Fruit fly (Drosophila melanogaster) whole organism, embryonic: ENCODE measurements around the gene pall.

ENCODE experiments used
- Antp ChIP-seq: fragments of 200-800 bp; sonication (Bioruptor generic); optimal IDR thresholded peaks from 3 replicates; lab custom pipeline; 2016; ENCODE audit warnings: missing biosample characterization, missing genetic modification characterization
- Atf-2 ChIP-seq: fragments of 200-800 bp; sonication (Bioruptor generic); optimal IDR thresholded peaks from 2 replicates; lab custom pipeline; 2016; ENCODE audit warnings: missing biosample characterization, missing genetic modification characterization
- Atf3 ChIP-seq: fragments of 200-800 bp; sonication (Bioruptor generic); optimal IDR thresholded peaks from 3 replicates; lab custom pipeline; 2016; ENCODE audit warnings: missing biosample characterization, missing genetic modification characterization
- CG11723 ChIP-seq: fragments of 200-800 bp; sonication (Bioruptor generic); optimal IDR thresholded peaks from 2 replicates; lab custom pipeline; 2017; ENCODE audit warnings: missing biosample characterization, mild to moderate bottlenecking, missing genetic modification characterization
- CG12071 ChIP-seq: fragments of 200-800 bp; sonication (Bioruptor generic); optimal IDR thresholded peaks from 3 replicates; lab custom pipeline; 2018; ENCODE audit warnings: missing biosample characterization, mild to moderate bottlenecking, missing genetic modification characterization
- CG14050 ChIP-seq: fragments of 200-800 bp; sonication (Bioruptor generic); IDR thresholded peaks from 3 replicates; pipeline ENCODE4 v1.3.6; 2022; ENCODE audit warnings: missing biosample characterization, missing genetic modification characterization
- CG1603 ChIP-seq: fragments of 200-800 bp; sonication (Bioruptor generic); optimal IDR thresholded peaks from 2 replicates; lab custom pipeline; 2019; ENCODE audit warnings: missing biosample characterization, mild to moderate bottlenecking, missing genetic modification characterization, moderate library complexity
- CG1647 ChIP-seq: fragments of 200-800 bp; sonication (Bioruptor generic); optimal IDR thresholded peaks from 3 replicates; lab custom pipeline; 2016; ENCODE audit warnings: missing biosample characterization, missing genetic modification characterization
- CG17186 ChIP-seq: fragments of 200-800 bp; sonication (Bioruptor generic); optimal IDR thresholded peaks from 3 replicates; lab custom pipeline; 2017; ENCODE audit warnings: missing biosample characterization, missing genetic modification reagents, missing genetic modification characterization
- CG18619 ChIP-seq: fragments of 200-800 bp; sonication (Bioruptor generic); optimal IDR thresholded peaks from 3 replicates; lab custom pipeline; 2017; ENCODE audit warnings: missing biosample characterization, mild to moderate bottlenecking, missing genetic modification characterization
- CG2120 ChIP-seq: fragments of 200-800 bp; sonication (Bioruptor generic); optimal IDR thresholded peaks from 3 replicates; lab custom pipeline; 2016; ENCODE audit warnings: missing biosample characterization, missing genetic modification characterization
- CG32772 ChIP-seq: fragments of 200-800 bp; sonication (Bioruptor generic); IDR thresholded peaks from 2 replicates; pipeline ENCODE4 v1.3.6; 2022; ENCODE audit warnings: missing biosample characterization, missing genetic modification characterization
- CG5953 ChIP-seq: fragments of 200-800 bp; sonication (Bioruptor generic); IDR thresholded peaks from 2 replicates; pipeline ENCODE4 v1.3.6; 2022; ENCODE audit warnings: missing biosample characterization, missing genetic modification characterization
- CG6854 ChIP-seq: fragments of 200-800 bp; sonication (Bioruptor generic); optimal IDR thresholded peaks from 3 replicates; lab custom pipeline; 2017; ENCODE audit warnings: missing biosample characterization, mild to moderate bottlenecking, missing genetic modification characterization
- CG7987 ChIP-seq: fragments of 200-800 bp; sonication (Bioruptor generic); optimal IDR thresholded peaks from 2 replicates; lab custom pipeline; 2018; ENCODE audit warnings: missing biosample characterization, mild to moderate bottlenecking, missing genetic modification characterization, moderate library complexity
- CG9609 ChIP-seq: fragments of 200-800 bp; sonication (Bioruptor generic); optimal IDR thresholded peaks from 3 replicates; lab custom pipeline; 2016; ENCODE audit warnings: missing biosample characterization, missing genetic modification characterization
- CG9797 ChIP-seq: fragments of 200-800 bp; sonication (Bioruptor generic); optimal IDR thresholded peaks from 3 replicates; lab custom pipeline; 2018; ENCODE audit warnings: missing biosample characterization, mild to moderate bottlenecking, missing genetic modification characterization
- Dref ChIP-seq: fragments of 200-800 bp; sonication (Bioruptor generic); IDR thresholded peaks from 2 replicates; pipeline ENCODE4 v1.3.6; 2022; ENCODE audit warnings: missing biosample characterization, missing genetic modification characterization
- E2f2 ChIP-seq: fragments of 200-800 bp; sonication (Bioruptor generic); IDR thresholded peaks from 2 replicates; pipeline ENCODE4 v1.3.6; 2022; ENCODE audit warnings: missing biosample characterization, missing genetic modification characterization
- GATAe ChIP-seq: fragments of 200-800 bp; sonication (Bioruptor generic); conservative IDR thresholded peaks from 2 replicates; pipeline ENCODE4 v1.3.6; 2022; ENCODE audit warnings: missing biosample characterization, missing genetic modification characterization
- H15 ChIP-seq: fragments of 200-800 bp; sonication (Bioruptor generic); IDR thresholded peaks from 3 replicates; pipeline ENCODE4 v1.3.6; 2022; ENCODE audit warnings: missing biosample characterization, missing genetic modification characterization
- HHEX ChIP-seq: fragments of 200-800 bp; sonication (Bioruptor generic); optimal IDR thresholded peaks from 3 replicates; lab custom pipeline; 2017; ENCODE audit warnings: missing biosample characterization, mild to moderate bottlenecking, missing genetic modification characterization, missing genetic modification reagents
- Hey ChIP-seq: fragments of 200-800 bp; sonication (Bioruptor generic); optimal IDR thresholded peaks from 3 replicates; lab custom pipeline; 2018; ENCODE audit warnings: missing biosample characterization, mild to moderate bottlenecking, missing genetic modification characterization
- Myb ChIP-seq: fragments of 200-800 bp; sonication (Bioruptor generic); optimal IDR thresholded peaks from 2 replicates; lab custom pipeline; 2016; ENCODE audit warnings: missing biosample characterization, missing genetic modification characterization
- Oli ChIP-seq: fragments of 200-800 bp; sonication (Bioruptor generic); optimal IDR thresholded peaks from 2 replicates; lab custom pipeline; 2018; ENCODE audit warnings: missing biosample characterization, mild to moderate bottlenecking, missing genetic modification characterization, moderate library complexity
- Optix ChIP-seq: fragments of 200-800 bp; sonication (Bioruptor generic); IDR thresholded peaks from 3 replicates; pipeline ENCODE4 v1.3.6; 2022; ENCODE audit warnings: missing biosample characterization, missing genetic modification characterization
- Ravus ChIP-seq: fragments of 200-800 bp; sonication (Bioruptor generic); IDR thresholded peaks from 2 replicates; pipeline ENCODE4 v1.3.6; 2022; ENCODE audit warnings: missing biosample characterization, missing genetic modification characterization
- Rfx ChIP-seq: fragments of 200-800 bp; sonication (Bioruptor generic); IDR thresholded peaks from 2 replicates; pipeline ENCODE4 v1.3.6; 2022; ENCODE audit warnings: missing biosample characterization, missing genetic modification characterization
- Stat92E ChIP-seq, 3 experiments: fragments of >200 bp in 2 of 3; fragments of 200-800 bp in 1 of 3; sonication (Bioruptor generic) in 1 of 3; optimal IDR thresholded peaks; 2 replicates each; lab custom pipeline; 2017 to 2019; ENCODE audit warnings: missing biosample characterization in 3 of 3, missing genetic modification characterization in 3 of 3, mild to moderate bottlenecking in 1 of 3, moderate library complexity in 1 of 3
- cato ChIP-seq: fragments of 200-800 bp; sonication (Bioruptor generic); optimal IDR thresholded peaks from 2 replicates; lab custom pipeline; 2016; ENCODE audit warnings: missing biosample characterization, missing genetic modification characterization, borderline replicate concordance
- chm ChIP-seq: fragments of 200-800 bp; sonication (Bioruptor generic); IDR thresholded peaks from 2 replicates; pipeline ENCODE4 v1.3.6; 2022; ENCODE audit warnings: missing biosample characterization, missing genetic modification characterization
- corto ChIP-seq: fragments of 200-800 bp; sonication (Bioruptor generic); optimal IDR thresholded peaks from 2 replicates; lab custom pipeline; 2016; ENCODE audit warnings: missing biosample characterization, mild to moderate bottlenecking, missing genetic modification characterization, moderate library complexity
- crc ChIP-seq: fragments of 200-800 bp; sonication (Bioruptor generic); optimal IDR thresholded peaks from 2 replicates; lab custom pipeline; 2016; ENCODE audit warnings: missing biosample characterization, missing genetic modification characterization
- grn ChIP-seq: fragments of 200-800 bp; sonication (Bioruptor generic); optimal IDR thresholded peaks from 3 replicates; lab custom pipeline; 2017; ENCODE audit warnings: missing biosample characterization, missing genetic modification characterization
- hb ChIP-seq: fragments of 200-800 bp; sonication (Bioruptor generic); IDR thresholded peaks from 3 replicates; pipeline ENCODE4 v1.3.6; 2022; ENCODE audit warnings: missing biosample characterization, missing genetic modification characterization; ENCODE audit not compliant: partially characterized antibody
- inv ChIP-seq: fragments of 200-800 bp; sonication (Bioruptor generic); IDR thresholded peaks from 2 replicates; pipeline ENCODE4 v1.3.6; 2022; ENCODE audit warnings: missing biosample characterization, missing genetic modification characterization; ENCODE audit not compliant: partially characterized antibody
- jumu ChIP-seq: fragments of 200-800 bp; sonication (Bioruptor generic); optimal IDR thresholded peaks from 3 replicates; lab custom pipeline; 2016; ENCODE audit warnings: missing biosample characterization, missing genetic modification characterization
- klu ChIP-seq: fragments of 200-800 bp; sonication (Bioruptor generic); IDR thresholded peaks from 2 replicates; pipeline ENCODE4 v1.3.6; 2022; ENCODE audit warnings: missing biosample characterization, missing genetic modification characterization
- mirr ChIP-seq: fragments of 200-800 bp; sonication (Bioruptor generic); optimal IDR thresholded peaks from 3 replicates; lab custom pipeline; 2018; ENCODE audit warnings: missing biosample characterization, mild to moderate bottlenecking, missing genetic modification characterization
- sens-2 ChIP-seq: fragments of 200-800 bp; sonication (Bioruptor generic); IDR thresholded peaks from 2 replicates; pipeline ENCODE4 v1.3.6; 2022; ENCODE audit warnings: missing biosample characterization, missing genetic modification characterization
- twi ChIP-seq: fragments of 200-800 bp; optimal IDR thresholded peaks from 2 replicates; lab custom pipeline; 2019; ENCODE audit warnings: missing biosample characterization, mild to moderate bottlenecking, missing genetic modification characterization, moderate library complexity
- vvl ChIP-seq: fragments of 200-800 bp; sonication (Bioruptor generic); IDR thresholded peaks from 2 replicates; pipeline ENCODE4 v1.3.6; 2022; ENCODE audit warnings: missing biosample characterization, missing genetic modification characterization
- zen ChIP-seq: fragments of 200-800 bp; sonication (Bioruptor generic); optimal IDR thresholded peaks from 3 replicates; lab custom pipeline; 2018; ENCODE audit warnings: missing biosample characterization, mild to moderate bottlenecking, missing genetic modification characterization, moderate library complexity

pall gene

dm6 chr3L:9503552-9504317 lies 16.1 kb upstream of the pall start (continued):
- TF ChIP-seq klu (GFP tag; lab: Robert Waterston, UW) (no peak), Atf3 (GFP tag; lab: Kevin White, UChicago) (no peak), CG18619 (GFP tag; lab: Kevin White, UChicago) (no peak), Atf-2 (no peak), Myb (GFP tag; lab: Kevin White, UChicago) (no peak), CG17186 (no peak), CG2120 (GFP tag; lab: Kevin White, UChicago) (no peak), inv (GFP tag; lab: Robert Waterston, UW) (no peak), Stat92E (GFP tag; optimal IDR thresholded peaks at IDR 0.05; lab: Kevin White, UChicago) (no peak), hb (no peak), CG32772 (GFP tag; lab: Robert Waterston, UW) (no peak), corto (GFP tag; lab: Kevin White, UChicago) (no peak), GATAe (GFP tag; lab: Robert Waterston, UW) (no peak), CG5953 (GFP tag; lab: Robert Waterston, UW) (no peak), CG9797 (no peak), H15 (no peak), chm (GFP tag; lab: Robert Waterston, UW) (no peak), CG14050 (GFP tag; lab: Robert Waterston, UW) (no peak), E2f2 (GFP tag; lab: Robert Waterston, UW) (no peak), Ravus (GFP tag; lab: Robert Waterston, UW) (no peak), Antp (GFP tag; lab: Kevin White, UChicago) (no peak), CG12071 (GFP tag; lab: Kevin White, UChicago) (no peak), vvl (GFP tag; lab: Robert Waterston, UW) (peak; percentile 7; the same call in 1 of the 2 replicates), CG1603 (no peak), Oli (tag; lab: Kevin White, UChicago) (no peak), CG7987 (GFP tag; lab: Kevin White, UChicago) (no peak), Hey (tag; lab: Kevin White, UChicago) (no peak), CG1647 (GFP tag; lab: Kevin White, UChicago) (no peak), mirr (GFP tag; lab: Kevin White, UChicago) (no peak), cato (no peak), sens-2 (GFP tag; lab: Robert Waterston, UW) (no peak), CG6854 (GFP tag; lab: Kevin White, UChicago) (peak; percentile 31), crc (no peak), CG9609 (GFP tag; lab: Kevin White, UChicago) (no peak), CG11723 (GFP tag; lab: Kevin White, UChicago) (no peak), Dref (GFP tag; lab: Robert Waterston, UW) (no peak), HHEX (GFP tag; lab: Kevin White, UChicago) (no peak), grn (GFP tag; lab: Kevin White, UChicago) (no peak), twi (peak; percentile 30), Optix (GFP tag; lab: Robert Waterston, UW) (no peak), Rfx (GFP tag; lab: Robert Waterston, UW) (0 out of 2 replicates have a peak, but pooled peaks have one; percentile 31), jumu (no peak), zen (tag; lab: Kevin White, UChicago) (peak; percentile 29)
- TF ChIP-seq, all 482 proteins: peak for 46
